Fruit fly (Drosophila melanogaster): ENCODE results near the gene TwdlY.

Gene TwdlY

dm6 chrX:16730791-16731190 lies 4.0 kb upstream of the TwdlY start, which contains the start of gene TwdlX:
Gene TwdlX, plus strand, starts transcription at chrX:16731091.
- no peak for TF ChIP-seq tx (GFP tag; optimal IDR thresholded peaks at IDR 0.05)
- no peak for TF ChIP-seq Pdp1 (GFP tag; optimal IDR thresholded peaks at IDR 0.05)
- TF ChIP-seq CG13287 (GFP tag; IDR thresholded peaks at IDR 0.05; ENCODE audit: partially characterized antibody) = no peak
- no peak for TF ChIP-seq trem (tag; optimal IDR thresholded peaks at IDR 0.05)
- TF ChIP-seq CG15601 (tag; optimal IDR thresholded peaks at IDR 0.05) = no peak
- TF ChIP-seq CG9932 (GFP tag; IDR thresholded peaks at IDR 0.05) = no peak
- no peak for TF ChIP-seq Hsf (GFP tag; optimal IDR thresholded peaks at IDR 0.05)
- TF ChIP-seq seq (GFP tag; IDR thresholded peaks at IDR 0.05) = no peak
- no peak for TF ChIP-seq peb (GFP tag; IDR thresholded peaks at IDR 0.05)
- TF ChIP-seq CG2712 (tag; optimal IDR thresholded peaks at IDR 0.05) = no peak
- TF ChIP-seq CG4282 (GFP tag; optimal IDR thresholded peaks at IDR 0.05) = no peak
- no peak for TF ChIP-seq az2 (GFP tag; optimal IDR thresholded peaks at IDR 0.05)
- no peak for TF ChIP-seq ara (GFP tag; IDR thresholded peaks at IDR 0.05)
- no peak for TF ChIP-seq Med (GFP tag)
- no peak for TF ChIP-seq pb (GFP tag; optimal IDR thresholded peaks at IDR 0.05)
- TF ChIP-seq CG16815 (GFP tag; optimal IDR thresholded peaks at IDR 0.05) = no peak
- TF ChIP-seq corto (GFP tag; optimal IDR thresholded peaks at IDR 0.05) = no peak
- TF ChIP-seq CG11456 (GFP tag; IDR thresholded peaks at IDR 0.05) = no peak

DNA sequence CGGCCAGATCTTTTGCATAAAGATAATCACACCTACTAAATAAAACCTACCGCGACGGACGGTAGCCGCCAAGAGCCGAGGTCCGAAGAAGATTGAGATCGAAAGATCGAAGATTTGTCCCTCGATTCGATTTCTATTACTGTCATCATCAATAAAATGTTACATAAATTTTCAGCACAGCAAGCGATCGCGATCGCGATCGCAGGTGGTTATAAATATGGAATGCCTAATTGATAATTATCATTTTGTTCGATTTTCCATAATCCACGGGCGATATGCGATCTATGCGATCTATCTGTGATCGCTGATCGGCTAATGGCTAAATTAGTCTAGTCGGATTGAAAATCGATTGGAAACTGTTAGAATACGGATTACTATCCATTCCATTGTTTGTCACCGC lies 1.5 kb upstream of the TwdlY start:
- TF ChIP-seq CG6689 (GFP tag; IDR thresholded peaks at IDR 0.05) (no peak), CG9876 (GFP tag; optimal IDR thresholded peaks at IDR 0.05) (no peak), Awh (GFP tag; IDR thresholded peaks at IDR 0.05) (peak; percentile 45; the same call in 1 of the 2 replicates), mam (GFP tag; optimal IDR thresholded peaks at IDR 0.05) (no peak), CG8478 (optimal IDR thresholded peaks at IDR 0.05) (no peak), GATAe (GFP tag; conservative IDR thresholded peaks at IDR 0.05) (no peak), sens (GFP tag) (peak; percentile 3), CG14667 (GFP tag; IDR thresholded peaks at IDR 0.05) (no peak), CG13894 (tag; optimal IDR thresholded peaks at IDR 0.05) (peak; percentile 87), abd-A (tag; optimal IDR thresholded peaks at IDR 0.05) (peak; percentile 57), peb (GFP tag; IDR thresholded peaks at IDR 0.05) (no peak), B-H1 (GFP tag; IDR thresholded peaks at IDR 0.05) (no peak), CG14860 (GFP tag; IDR thresholded peaks at IDR 0.05; ENCODE audit: partially characterized antibody) (no peak), Ets65A (GFP tag) (peak; percentile 34), jing (GFP tag; optimal IDR thresholded peaks at IDR 0.05) (no peak), org-1 (GFP tag; optimal IDR thresholded peaks at IDR 0.05) (no peak), grn (GFP tag; optimal IDR thresholded peaks at IDR 0.05) (peak; percentile 71)

DNA sequence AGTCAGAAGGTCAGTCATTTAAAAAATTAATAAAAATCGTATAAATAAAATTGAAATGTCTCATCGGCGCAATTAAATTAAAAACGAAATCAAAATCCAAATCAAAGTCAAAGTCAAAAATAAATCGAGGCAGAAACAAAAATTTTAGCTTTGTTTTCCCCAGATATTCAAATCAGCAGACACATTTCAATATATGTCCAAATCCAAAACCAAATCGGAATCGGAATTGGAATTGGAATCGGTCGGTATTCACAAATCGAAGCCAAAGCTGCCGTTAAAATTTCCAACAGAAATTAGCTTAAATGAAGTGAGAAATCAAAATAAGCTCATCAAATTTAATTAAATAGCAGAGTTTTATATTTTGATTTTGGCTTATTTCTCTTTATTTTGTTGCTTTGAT lies 1.4 kb downstream of the TwdlY start:
- TF ChIP-seq Tbp (GFP tag; optimal IDR thresholded peaks at IDR 0.05) (no peak), lov (optimal IDR thresholded peaks at IDR 0.05) (no peak), lov (GFP tag; IDR thresholded peaks at IDR 0.05) (no peak), Hr3 (GFP tag; optimal IDR thresholded peaks at IDR 0.05) (no peak), CG13894 (tag; optimal IDR thresholded peaks at IDR 0.05) (peak; percentile 94)

DNA sequence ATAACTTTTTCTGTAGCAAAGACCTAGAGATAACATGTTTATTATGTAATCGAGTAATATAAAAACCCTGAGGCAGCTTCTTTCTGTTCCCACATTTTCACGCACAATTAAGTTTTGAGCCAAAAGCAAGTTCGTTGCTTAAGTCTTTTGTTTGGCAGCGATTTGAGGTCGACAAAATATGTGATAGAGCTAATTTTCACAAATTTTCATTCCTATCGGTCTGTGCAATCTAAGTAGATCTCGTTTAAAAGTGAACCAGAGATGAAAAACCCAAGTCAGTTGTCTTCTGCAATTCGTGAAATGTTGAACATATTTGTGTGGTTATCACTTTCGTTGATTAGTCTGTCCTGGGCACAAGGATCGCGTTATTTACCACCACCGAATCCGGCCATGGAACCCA lies 3.1 kb downstream of the TwdlY start, which contains the start of gene TwdlZ:
TwdlZ (plus strand) TSS at position 301 of the 400 bp plus-strand sequence.
- TF ChIP-seq da (GFP tag; optimal IDR thresholded peaks at IDR 0.05) (no peak), Pdp1 (GFP tag; optimal IDR thresholded peaks at IDR 0.05) (peak in 1 of 2 experiments; percentile 17)

All from whole organism, embryonic.